Fruit fly (Drosophila melanogaster): ENCODE measurements around the gene Chsy.
A peak's percentile ranks its signal among the peaks of the same experiment; 100 is the strongest.

Gene Chsy

DNA sequence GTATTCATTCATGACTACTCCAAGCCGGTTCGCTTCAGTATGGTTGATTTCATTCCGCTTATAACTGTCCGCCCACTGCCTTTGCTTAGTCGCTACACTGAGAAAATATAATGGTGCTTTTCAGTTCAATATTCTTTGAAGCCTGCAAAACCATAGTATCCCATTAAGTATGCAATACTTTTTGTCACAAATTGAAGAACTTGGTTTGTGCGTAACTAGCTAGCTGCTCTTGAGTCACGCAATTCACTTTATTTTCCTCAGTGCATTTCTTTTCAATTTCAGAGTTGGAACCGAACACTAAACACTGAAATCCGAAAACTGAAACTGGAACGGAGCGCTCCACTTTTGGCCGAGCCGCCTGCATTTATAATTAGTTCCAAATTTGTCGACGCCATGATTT is 6.4 kb upstream of the Chsy start (continued):
- TF ChIP-seq CG15269 (tag; optimal IDR thresholded peaks at IDR 0.05) (peak; percentile 74), cg (GFP tag; optimal IDR thresholded peaks at IDR 0.05) (no peak), Chrac-16 (GFP tag; optimal IDR thresholded peaks at IDR 0.05) (peak; percentile 21), fd96Cb (tag; optimal IDR thresholded peaks at IDR 0.05) (peak; percentile 70), CG9876 (GFP tag; optimal IDR thresholded peaks at IDR 0.05) (no peak), yki (optimal IDR thresholded peaks at IDR 0.05) (no peak), CG8478 (optimal IDR thresholded peaks at IDR 0.05) (no peak), en (GFP tag; optimal IDR thresholded peaks at IDR 0.05) (peak; percentile 50), tup (GFP tag; optimal IDR thresholded peaks at IDR 0.05) (no peak), CG14441 (GFP tag; IDR thresholded peaks at IDR 0.05) (peak; percentile 77), CG34224 (GFP tag; IDR thresholded peaks at IDR 0.05; ENCODE audit: partially characterized antibody) (no peak), Oaz (GFP tag; IDR thresholded peaks at IDR 0.05) (peak; percentile 43; the same call in 1 of the 2 replicates), hb (GFP tag; IDR thresholded peaks at IDR 0.05; ENCODE audit: partially characterized antibody) (no peak), C15 (GFP tag; IDR thresholded peaks at IDR 0.05) (no peak), Adf1 (GFP tag; IDR thresholded peaks at IDR 0.05) (no peak), z (GFP tag; IDR thresholded peaks at IDR 0.05) (no peak), Rfx (GFP tag; IDR thresholded peaks at IDR 0.05) (peak; percentile 75), CG17385 (GFP tag; optimal IDR thresholded peaks at IDR 0.05) (peak; percentile 41), pita (GFP tag; optimal IDR thresholded peaks at IDR 0.05) (no peak), CG18599 (GFP tag; optimal IDR thresholded peaks at IDR 0.05) (peak; percentile 57), ara (GFP tag; IDR thresholded peaks at IDR 0.05) (no peak), CG43689 (GFP tag; IDR thresholded peaks at IDR 0.05) (no peak), CG31365 (tag; optimal IDR thresholded peaks at IDR 0.05) (peak; percentile 31), NfI (GFP tag; optimal IDR thresholded peaks at IDR 0.05) (peak; percentile 45), dm (GFP tag; optimal IDR thresholded peaks at IDR 0.05) (no peak), nerfin-2 (GFP tag; IDR thresholded peaks at IDR 0.05; ENCODE audit: partially characterized antibody) (no peak), Stat92E (GFP tag; optimal IDR thresholded peaks at IDR 0.05) (no peak), Doc3 (GFP tag; IDR thresholded peaks at IDR 0.05; ENCODE audit: partially characterized antibody) (no peak), CG3838 (GFP tag; optimal IDR thresholded peaks at IDR 0.05) (no peak), CG11085 (GFP tag; IDR thresholded peaks at IDR 0.05) (no peak), gsb-n (tag; optimal IDR thresholded peaks at IDR 0.05) (no peak), CG32772 (GFP tag; IDR thresholded peaks at IDR 0.05) (peak; percentile 36; the same call in 1 of the 2 replicates), mirr (GFP tag; optimal IDR thresholded peaks at IDR 0.05) (no peak), CG4707 (GFP tag; optimal IDR thresholded peaks at IDR 0.05) (no peak), onecut (GFP tag; IDR thresholded peaks at IDR 0.05) (peak; percentile 54), CG2202 (tag; optimal IDR thresholded peaks at IDR 0.05) (no peak), twi (tag; optimal IDR thresholded peaks at IDR 0.05) (no peak), CG3065 (GFP tag; optimal IDR thresholded peaks at IDR 0.05) (no peak), CG4404 (GFP tag; IDR thresholded peaks at IDR 0.05) (0 out of 2 replicates have a peak, but pooled peaks have one; percentile 17), jumu (GFP tag; optimal IDR thresholded peaks at IDR 0.05) (peak; percentile 29), B-H1 (GFP tag; IDR thresholded peaks at IDR 0.05) (peak; percentile 52), tin (GFP tag; optimal IDR thresholded peaks at IDR 0.05) (peak; percentile 55), Hand (GFP tag; optimal IDR thresholded peaks at IDR 0.05) (no peak), CG14050 (GFP tag; IDR thresholded peaks at IDR 0.05) (peak; percentile 51; the same call in 2 of the 3 replicates), PHDP (tag; optimal IDR thresholded peaks at IDR 0.05) (peak; percentile 55), fu2 (GFP tag; optimal IDR thresholded peaks at IDR 0.05) (peak; percentile 31), zf30C (GFP tag; optimal IDR thresholded peaks at IDR 0.05) (no peak), wor (GFP tag; IDR thresholded peaks at IDR 0.05) (no peak), Optix (GFP tag; IDR thresholded peaks at IDR 0.05) (peak; percentile 24; the same call in 1 of the 3 replicates), corto (GFP tag; optimal IDR thresholded peaks at IDR 0.05) (no peak), Gug (GFP tag; IDR thresholded peaks at IDR 0.05) (peak; percentile 56; the same call in 3 of the 4 replicates), toy (GFP tag; IDR thresholded peaks at IDR 0.05) (no peak)

Data from whole organism, embryonic.